Worm (Caenorhabditis elegans) whole organism, L1 larva: Measurements from ENCODE around the gene ttr-59.

ENCODE experiments used
- lin-15B ChIP-seq: fragments of 150-350 bp; sonication (generic microtip); optimal IDR thresholded peaks from 3 replicates; lab custom pipeline; 2014; ENCODE audit warnings: missing biosample characterization, missing genetic modification characterization
- lsy-2 ChIP-seq, 2 experiments: fragments of 150-350 bp; optimal IDR thresholded peaks; 2 replicates each; lab custom pipeline; 2014; ENCODE audit warnings: missing biosample characterization in 2 of 2, missing genetic modification characterization in 2 of 2
- nhr-28 ChIP-seq: fragments of 150-350 bp; optimal IDR thresholded peaks from 2 replicates; lab custom pipeline; 2014; ENCODE audit warnings: missing biosample characterization, missing genetic modification characterization
- sox-4 ChIP-seq: sonication (generic microtip); optimal IDR thresholded peaks from 2 replicates; lab custom pipeline; 2016; ENCODE audit warnings: missing genetic modification characterization, missing compliant biosample characterization

DNA sequence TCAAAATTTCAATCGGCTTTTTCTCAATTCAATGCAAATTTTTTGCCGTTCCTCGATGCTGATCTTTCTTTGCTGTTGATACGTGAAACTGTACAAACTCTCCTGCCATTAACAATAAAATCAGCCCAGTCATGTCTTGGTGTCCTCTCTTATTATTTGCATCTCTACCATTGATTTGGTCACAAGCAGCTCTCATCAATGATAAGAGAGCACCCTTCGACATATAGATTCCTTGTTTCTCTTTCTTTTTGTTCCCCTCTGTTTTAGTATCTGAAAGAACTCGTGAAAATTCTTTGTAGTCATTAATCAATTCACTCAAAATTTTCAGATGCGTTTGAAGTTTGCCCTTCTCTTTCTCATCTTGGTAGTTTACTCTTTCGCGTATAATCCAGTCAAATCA, 37.8 kb upstream of the ttr-59 start, which contains the start of gene lron-7:
- no peak for TF ChIP-seq lin-15B (tag; lab: Kevin White, UChicago)
- no peak for TF ChIP-seq sox-4 (tag; lab: Kevin White, UChicago)
- TF ChIP-seq lsy-2 (tag; optimal IDR thresholded peaks at IDR 0.05; lab: Kevin White, UChicago), result no peak
- TF ChIP-seq nhr-28, result no peak
